Fruit fly (Drosophila melanogaster): ENCODE results near the gene cv.

cv gene

DNA sequence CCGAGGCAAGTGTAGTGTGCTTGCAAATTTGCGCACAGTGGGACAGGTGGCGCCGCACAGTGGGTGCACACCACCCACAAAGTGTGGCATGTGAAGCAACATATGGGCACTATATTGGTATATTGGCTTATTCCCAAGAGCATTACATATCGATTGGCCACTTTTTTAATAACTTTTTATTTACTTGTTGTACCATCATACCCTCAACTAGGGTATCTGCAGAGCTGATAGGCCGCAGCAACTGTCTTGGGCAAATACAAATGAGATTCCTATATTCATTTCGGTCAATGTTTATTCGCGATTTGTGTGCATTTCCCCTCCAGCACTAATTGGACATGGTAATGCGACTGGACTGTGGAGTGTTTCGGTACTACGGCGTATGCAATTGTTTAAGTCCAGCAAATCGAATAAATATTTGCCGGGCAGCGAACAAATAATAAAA is 35.0 kb downstream of the cv start (continued):
- TF ChIP-seq Spps (tag; optimal IDR thresholded peaks at IDR 0.05) (peak; percentile 27), Lim3 (GFP tag; IDR thresholded peaks at IDR 0.05) (no peak), CG12659 (GFP tag; optimal IDR thresholded peaks at IDR 0.05) (no peak), en (GFP tag; optimal IDR thresholded peaks at IDR 0.05) (no peak), fd102C (GFP tag; optimal IDR thresholded peaks at IDR 0.05) (no peak), CG18599 (GFP tag; optimal IDR thresholded peaks at IDR 0.05) (no peak), zen (tag; optimal IDR thresholded peaks at IDR 0.05) (peak; percentile 5), B-H2 (GFP tag; optimal IDR thresholded peaks at IDR 0.05) (no peak), ewg (GFP tag; optimal IDR thresholded peaks at IDR 0.05) (peak; percentile 54), CG9817 (tag; optimal IDR thresholded peaks at IDR 0.05) (no peak), nom (GFP tag; optimal IDR thresholded peaks at IDR 0.05) (no peak), CG6765 (GFP tag; optimal IDR thresholded peaks at IDR 0.05) (no peak), CG32772 (GFP tag; IDR thresholded peaks at IDR 0.05) (0 out of 2 replicates have a peak, but pooled peaks have one; percentile 53), hth (optimal IDR thresholded peaks at IDR 0.05) (no peak), jigr1 (GFP tag; IDR thresholded peaks at IDR 0.05) (peak; percentile 41; the same call in 1 of the 3 replicates), Pdp1 (GFP tag; optimal IDR thresholded peaks at IDR 0.05) (peak; percentile 45 to 64), CG4617 (GFP tag; optimal IDR thresholded peaks at IDR 0.05; ENCODE audit: borderline replicate concordance) (no peak), zf30C (GFP tag; optimal IDR thresholded peaks at IDR 0.05) (no peak), CrebB (tag; optimal IDR thresholded peaks at IDR 0.05) (no peak), stc (GFP tag; IDR thresholded peaks at IDR 0.05) (peak; percentile 44; the same call in 1 of the 2 replicates), CG13894 (tag; optimal IDR thresholded peaks at IDR 0.05) (no peak), sna (GFP tag; IDR thresholded peaks at IDR 0.05; ENCODE audit: partially characterized antibody) (no peak), Taf1 (GFP tag; IDR thresholded peaks at IDR 0.05) (no peak), CG15073 (GFP tag; optimal IDR thresholded peaks at IDR 0.05) (no peak), ara (GFP tag; IDR thresholded peaks at IDR 0.05) (peak; percentile 43; the same call in 1 of the 2 replicates), ems (GFP tag; optimal IDR thresholded peaks at IDR 0.05) (no peak), CG8290 (GFP tag; optimal IDR thresholded peaks at IDR 0.05) (no peak), CG8290 (tag; optimal IDR thresholded peaks at IDR 0.05) (peak in 1 of 2 experiments; percentile 76), CG34422 (GFP tag; IDR thresholded peaks at IDR 0.05) (peak; percentile 24; the same call in 1 of the 3 replicates), otp (GFP tag; IDR thresholded peaks at IDR 0.05) (peak; percentile 42; the same call in 1 of the 3 replicates), CG31365 (tag; optimal IDR thresholded peaks at IDR 0.05) (no peak), CG14441 (GFP tag; IDR thresholded peaks at IDR 0.05) (peak; percentile 73), CG7745 (tag; optimal IDR thresholded peaks at IDR 0.05) (no peak), gsb (GFP tag; IDR thresholded peaks at IDR 0.05) (no peak), CG18262 (tag; optimal IDR thresholded peaks at IDR 0.05) (peak; percentile 40), CG12236 (GFP tag; optimal IDR thresholded peaks at IDR 0.05) (peak; percentile 26), CG18619 (GFP tag; optimal IDR thresholded peaks at IDR 0.05) (peak; percentile 31), CG18476 (GFP tag; optimal IDR thresholded peaks at IDR 0.05) (no peak), Tbp (GFP tag; optimal IDR thresholded peaks at IDR 0.05) (no peak), Mrtf (GFP tag; IDR thresholded peaks at IDR 0.05) (peak; percentile 44; the same call in 1 of the 3 replicates), cato (GFP tag; optimal IDR thresholded peaks at IDR 0.05; ENCODE audit: borderline replicate concordance) (peak; percentile 20), hkb (optimal IDR thresholded peaks at IDR 0.05) (no peak), hkb (GFP tag; IDR thresholded peaks at IDR 0.05) (peak; percentile 46), CG6654 (GFP tag; optimal IDR thresholded peaks at IDR 0.05) (peak; percentile 26), CG6175 (GFP tag; IDR thresholded peaks at IDR 0.05) (no peak), TFAM (GFP tag; optimal IDR thresholded peaks at IDR 0.05) (no peak), CG7271 (tag; optimal IDR thresholded peaks at IDR 0.05) (peak; percentile 24), CG42726 (GFP tag; IDR thresholded peaks at IDR 0.05; ENCODE audit: partially characterized antibody) (no peak), sc (optimal IDR thresholded peaks at IDR 0.05) (no peak), sc (GFP tag; optimal IDR thresholded peaks at IDR 0.05) (peak; percentile 65), ab (GFP tag; optimal IDR thresholded peaks at IDR 0.05) (no peak), gt (GFP tag; IDR thresholded peaks at IDR 0.05) (peak; percentile 26; the same call in 1 of the 2 replicates)
